Worm (Caenorhabditis elegans): ENCODE measurements around the gene F25H9.6.

F25H9.6 gene

ce11 chrV:13509504-13509903, 41.3 kb upstream of the F25H9.6 start:
- TF ChIP-seq lim-7 (GFP tag; IDR thresholded peaks at IDR 0.05), result 0 out of 2 replicates have a peak, but pooled peaks have one; percentile 34

ce11 chrV:13507078-13507477, 38.9 kb upstream of the F25H9.6 start:
- 0 out of 2 replicates have a peak, but pooled peaks have one; percentile 10 for TF ChIP-seq F26F4.8 (GFP tag; conservative IDR thresholded peaks at IDR 0.05)

DNA sequence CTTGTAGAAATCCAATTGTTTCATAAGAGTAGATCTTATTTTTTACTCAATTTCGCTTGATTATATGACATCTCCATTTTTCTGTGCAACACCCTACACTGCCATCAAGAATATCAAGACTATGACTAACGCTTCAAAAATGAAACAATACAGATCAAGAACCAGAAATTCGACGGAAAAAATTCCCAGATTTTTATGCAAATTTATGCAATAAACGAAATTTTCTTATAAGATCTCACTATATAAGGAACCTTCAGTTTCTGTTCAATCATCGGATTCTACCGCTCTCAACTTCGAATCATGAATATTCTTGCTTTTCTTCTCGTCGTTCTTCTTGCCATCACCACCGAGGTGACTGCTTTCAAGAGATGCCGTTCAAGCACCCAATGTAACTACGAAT, 38.2 kb upstream of the F25H9.6 start, which contains the start of gene R11G10.4:
Gene R11G10.4, plus strand, starts transcription at position 301 of the 400 bp plus-strand sequence.
- TF ChIP-seq ceh-28 (tag; optimal IDR thresholded peaks at IDR 0.05) (no peak), Y5F2A.4 (GFP tag; optimal IDR thresholded peaks at IDR 0.05) (no peak), zip-2 (tag; optimal IDR thresholded peaks at IDR 0.05) (no peak), ZK337.2 (GFP tag; IDR thresholded peaks at IDR 0.05) (no peak), D1046.2 (GFP tag; IDR thresholded peaks at IDR 0.05) (no peak), lir-3 (tag; optimal IDR thresholded peaks at IDR 0.05) (no peak)

- TF ChIP-seq unc-62 (GFP tag; optimal IDR thresholded peaks at IDR 0.05 in 1 of 2) (peak in 1 of 2 experiments; percentile 95), unc-62 (tag; optimal IDR thresholded peaks at IDR 0.05) (no peak), F26F4.8 (GFP tag; conservative IDR thresholded peaks at IDR 0.05) (no peak), ceh-28 (tag; optimal IDR thresholded peaks at IDR 0.05) (no peak), zip-11 (GFP tag; IDR thresholded peaks at IDR 0.05) (no peak)
These were observed 31.1 kb upstream of the F25H9.6 start for ce11 chrV:13499227-13499626.

DNA sequence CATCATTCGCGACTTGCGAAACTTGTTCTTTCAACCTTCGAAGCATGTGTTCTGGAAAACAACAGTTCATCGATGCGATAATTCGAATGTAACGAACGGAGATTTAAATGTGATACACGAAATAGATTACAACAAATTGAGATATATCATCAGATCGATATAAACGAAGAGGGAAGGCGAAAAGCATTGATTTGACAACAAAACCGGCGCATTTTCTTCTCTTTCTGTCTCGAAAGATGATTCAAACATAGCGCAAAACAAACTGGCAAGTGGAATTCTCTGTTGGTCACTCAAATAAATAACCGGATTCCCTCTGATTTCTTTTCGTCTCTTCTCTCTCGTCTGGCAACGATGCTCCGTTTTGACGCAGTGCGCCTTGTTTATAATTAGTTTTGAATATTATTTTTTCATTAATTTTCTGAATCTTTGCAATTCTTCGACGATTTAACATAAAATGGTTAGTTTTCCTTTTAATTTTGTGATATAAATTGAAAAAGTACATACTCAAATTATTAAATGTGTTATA, 29.2 kb upstream of the F25H9.6 start, which contains the start of the genes eea-1 and gut-2:
Gene eea-1, minus strand, starts transcription at position 51 of the 526 bp plus-strand sequence.
Gene gut-2, plus strand, starts transcription at position 369 of the 526 bp plus-strand sequence.
- no peak for TF ChIP-seq snpc-4 (tag; optimal IDR thresholded peaks at IDR 0.05)
- TF ChIP-seq zip-11 (GFP tag; IDR thresholded peaks at IDR 0.05), result no peak
- peak; percentile 3 for TF ChIP-seq mxl-3 (GFP tag; optimal IDR thresholded peaks at IDR 0.05)
- no peak for TF ChIP-seq zip-2 (tag; optimal IDR thresholded peaks at IDR 0.05)
- TF ChIP-seq set-16 (GFP tag; IDR thresholded peaks at IDR 0.05), result no peak
- TF ChIP-seq Y48G9A.11 (GFP tag; IDR thresholded peaks at IDR 0.05), result peak; percentile 98
- TF ChIP-seq lin-29 (GFP tag; IDR thresholded peaks at IDR 0.05), result no peak
- TF ChIP-seq nhr-76 (tag; optimal IDR thresholded peaks at IDR 0.05), result no peak
- no peak for TF ChIP-seq duxl-1 (tag; optimal IDR thresholded peaks at IDR 0.05; ENCODE audit: poor library complexity)
- TF ChIP-seq ceh-32 (tag; optimal IDR thresholded peaks at IDR 0.05; ENCODE audit: poor library complexity), result no peak
- no peak for TF ChIP-seq D1046.2 (GFP tag; IDR thresholded peaks at IDR 0.05)
- TF ChIP-seq ceh-44 (GFP tag; IDR thresholded peaks at IDR 0.05), result no peak
- TF ChIP-seq nhr-48 (tag; optimal IDR thresholded peaks at IDR 0.05), result no peak
- no peak for TF ChIP-seq ctbp-1 (GFP tag; IDR thresholded peaks at IDR 0.05)
- no peak for TF ChIP-seq nhr-41 (GFP tag; IDR thresholded peaks at IDR 0.05)
- no peak for TF ChIP-seq nhr-25 (tag; optimal IDR thresholded peaks at IDR 0.05; ENCODE audit: borderline replicate concordance, insufficient read depth)
- TF ChIP-seq ceh-82 (tag; optimal IDR thresholded peaks at IDR 0.05), result no peak
- peak in 1 of 2 experiments; percentile 96 for TF ChIP-seq unc-62 (GFP tag; optimal IDR thresholded peaks at IDR 0.05 in 1 of 2)
- no peak for TF ChIP-seq unc-62 (tag; optimal IDR thresholded peaks at IDR 0.05)
- TF ChIP-seq dpl-1 (GFP tag; optimal IDR thresholded peaks at IDR 0.05), result peak; percentile 66
- TF ChIP-seq nhr-237 (tag; optimal IDR thresholded peaks at IDR 0.05), result no peak
- TF ChIP-seq snpc-1.2 (GFP tag; IDR thresholded peaks at IDR 0.05), result no peak
- TF ChIP-seq hlh-11 (tag; optimal IDR thresholded peaks at IDR 0.05), result peak; percentile 54
- TF ChIP-seq mdl-1 (tag; optimal IDR thresholded peaks at IDR 0.05), result peak in 1 of 2 experiments; percentile 8
- no peak for TF ChIP-seq ZK337.2 (GFP tag; IDR thresholded peaks at IDR 0.05)
- no peak for TF ChIP-seq spr-3 (GFP tag; optimal IDR thresholded peaks at IDR 0.05)
- TF ChIP-seq lin-39 (tag; optimal IDR thresholded peaks at IDR 0.05), result no peak
- no peak for TF ChIP-seq Y105C5A.15 (GFP tag; IDR thresholded peaks at IDR 0.05)
- TF ChIP-seq dmd-6 (GFP tag; IDR thresholded peaks at IDR 0.05), result no peak
- no peak for TF ChIP-seq egl-43 (GFP tag; IDR thresholded peaks at IDR 0.05)
- TF ChIP-seq hlh-30 (tag; optimal IDR thresholded peaks at IDR 0.05; ENCODE audit: insufficient read depth), result peak; percentile 58
- no peak for TF ChIP-seq Y75B8A.6 (GFP tag; IDR thresholded peaks at IDR 0.05)
- TF ChIP-seq zfp-3 (GFP tag; conservative IDR thresholded peaks at IDR 0.05), result no peak
- TF ChIP-seq unc-130 (GFP tag; optimal IDR thresholded peaks at IDR 0.05), result no peak
- TF ChIP-seq R02D3.7 (tag; optimal IDR thresholded peaks at IDR 0.05), result no peak
- TF ChIP-seq mxl-2 (GFP tag; conservative IDR thresholded peaks at IDR 0.05), result no peak
- no peak for TF ChIP-seq nhr-42 (GFP tag; IDR thresholded peaks at IDR 0.05)
